Worm (Caenorhabditis elegans): ENCODE measurements around the gene F55G7.5.

DNA sequence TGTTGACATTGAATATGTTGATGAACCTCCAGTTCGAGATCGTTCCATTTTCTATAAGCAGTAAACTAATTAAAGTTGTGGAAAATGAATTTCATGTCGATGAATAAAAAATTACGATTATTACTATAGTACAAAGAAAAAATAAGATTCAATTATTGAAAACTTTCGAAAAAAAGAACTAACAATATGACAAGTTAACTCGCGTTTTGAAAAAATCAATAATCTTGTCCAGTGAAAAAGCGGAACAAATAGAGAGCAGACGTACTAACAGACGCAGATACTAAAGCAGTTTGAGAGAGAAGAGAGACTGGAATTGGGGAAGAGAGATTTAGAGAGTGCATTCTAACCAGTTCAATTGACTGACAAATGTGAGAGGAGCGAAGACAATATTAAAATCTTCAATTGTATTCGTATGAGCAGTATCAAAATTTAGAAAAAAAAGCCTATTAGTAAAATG is 35.9 kb upstream of the F55G7.5 start, which contains the start of gene set-6:
- no peak for TF ChIP-seq ref-1 (GFP tag; conservative IDR thresholded peaks at IDR 0.05)
- no peak for TF ChIP-seq ztf-23 (GFP tag; IDR thresholded peaks at IDR 0.05)
- peak; percentile 60; the same call in 1 of the 2 replicates for TF ChIP-seq T22C8.4 (GFP tag; IDR thresholded peaks at IDR 0.05)

All from whole organism, midembryonic.